Worm (Caenorhabditis elegans): ENCODE data around the gene F38B6.8.

DNA sequence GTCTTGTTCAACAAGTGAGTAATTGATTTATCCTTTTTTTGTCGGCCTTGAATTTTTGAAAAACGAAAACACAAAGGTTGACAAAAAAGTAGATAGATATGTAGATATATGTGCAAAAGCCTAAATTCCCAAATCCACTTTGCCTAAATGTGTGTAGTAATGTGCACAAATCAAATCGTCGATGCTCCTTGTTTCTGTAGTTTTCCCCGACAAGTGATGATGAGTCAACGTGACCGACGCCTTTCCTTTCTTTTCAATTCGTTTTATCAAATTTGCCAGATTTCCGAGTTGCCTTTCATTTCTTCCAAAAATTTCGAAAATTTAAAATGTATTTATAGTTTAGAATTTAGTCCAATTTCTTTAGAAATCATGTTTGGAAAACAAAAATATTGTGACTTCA, 22.6 kb upstream of the F38B6.8 start:
- TF ChIP-seq ama-1 (optimal IDR thresholded peaks at IDR 0.05) (no peak), tbx-2 (tag; optimal IDR thresholded peaks at IDR 0.05) (no peak), pha-4 (tag; optimal IDR thresholded peaks at IDR 0.05) (no peak), pax-1 (tag; optimal IDR thresholded peaks at IDR 0.05) (no peak), pha-2 (tag; optimal IDR thresholded peaks at IDR 0.05) (no peak), pros-1 (tag; optimal IDR thresholded peaks at IDR 0.05) (no peak), ets-4 (tag; optimal IDR thresholded peaks at IDR 0.05) (no peak), ceh-2 (tag; optimal IDR thresholded peaks at IDR 0.05) (no peak), dve-1 (tag; optimal IDR thresholded peaks at IDR 0.05) (no peak)

Measured in whole organism, late embryonic.